Fruit fly (Drosophila melanogaster): ENCODE data around the gene Esp.
A peak's percentile ranks its signal among the peaks of the same experiment; 100 is the strongest.

The Esp gene

dm6 chr3R:24816993-24817854, 24.5 kb upstream of the Esp start, which contains the start of the genes CG5808 and Saf-B (continued):
- TF ChIP-seq CG11560 (tag; IDR thresholded peaks at IDR 0.05) (peak; percentile 92), sr (GFP tag; IDR thresholded peaks at IDR 0.05) (no peak), wor (GFP tag; IDR thresholded peaks at IDR 0.05) (no peak), CG4404 (GFP tag; IDR thresholded peaks at IDR 0.05) (peak; percentile 48; the same call in 1 of the 2 replicates), fu2 (GFP tag; optimal IDR thresholded peaks at IDR 0.05) (no peak), crp (GFP tag; optimal IDR thresholded peaks at IDR 0.05) (peak in 1 of 2 experiments; percentile 37), CG3726 (GFP tag; IDR thresholded peaks at IDR 0.05) (no peak), CG17612 (GFP tag; IDR thresholded peaks at IDR 0.05) (no peak), lola (GFP tag; optimal IDR thresholded peaks at IDR 0.05) (peak in 1 of 3 experiments; percentile 60), CG8089 (GFP tag; optimal IDR thresholded peaks at IDR 0.05) (no peak), CG7839 (tag; optimal IDR thresholded peaks at IDR 0.05) (no peak), Vsx1 (GFP tag; optimal IDR thresholded peaks at IDR 0.05) (no peak), Opbp (GFP tag; IDR thresholded peaks at IDR 0.05; ENCODE audit: partially characterized antibody) (peak; percentile 80), slou (GFP tag; optimal IDR thresholded peaks at IDR 0.05) (no peak), Meics (GFP tag; optimal IDR thresholded peaks at IDR 0.05) (no peak), Chrac-16 (GFP tag; optimal IDR thresholded peaks at IDR 0.05) (peak; percentile 4), pros (GFP tag; optimal IDR thresholded peaks at IDR 0.05) (no peak), CG15479 (GFP tag; optimal IDR thresholded peaks at IDR 0.05) (no peak), gro (GFP tag; optimal IDR thresholded peaks at IDR 0.05) (no peak), klu (GFP tag; IDR thresholded peaks at IDR 0.05) (no peak; the same call in 1 of the 2 replicates), Dp (GFP tag; optimal IDR thresholded peaks at IDR 0.05) (peak; percentile 18), Dip2 (GFP tag; IDR thresholded peaks at IDR 0.05) (no peak), nerfin-1 (tag; optimal IDR thresholded peaks at IDR 0.05) (peak; percentile 49), CG1832 (GFP tag; optimal IDR thresholded peaks at IDR 0.05) (no peak), CG2129 (GFP tag; IDR thresholded peaks at IDR 0.05; ENCODE audit: partially characterized antibody) (peak; percentile 60), CG8290 (GFP tag; optimal IDR thresholded peaks at IDR 0.05) (peak; percentile 96), CG8290 (tag; optimal IDR thresholded peaks at IDR 0.05) (peak in 1 of 2 experiments; percentile 98), Spps (tag; optimal IDR thresholded peaks at IDR 0.05) (peak; percentile 8), CkIIα-i1 (GFP tag; IDR thresholded peaks at IDR 0.05) (peak; percentile 72), dati (GFP tag; IDR thresholded peaks at IDR 0.05) (no peak)

- no peak for TF ChIP-seq Gsc (GFP tag; IDR thresholded peaks at IDR 0.05)
- no peak for TF ChIP-seq Xrp1 (GFP tag; IDR thresholded peaks at IDR 0.05)
- TF ChIP-seq sens (GFP tag) = no peak
- TF ChIP-seq gt (GFP tag; IDR thresholded peaks at IDR 0.05) = no peak
- TF ChIP-seq CG1024 (GFP tag; IDR thresholded peaks at IDR 0.05) = no peak
- TF ChIP-seq CG34422 (GFP tag; IDR thresholded peaks at IDR 0.05) = no peak
- TF ChIP-seq Mrtf (GFP tag; IDR thresholded peaks at IDR 0.05) = no peak
- TF ChIP-seq gcm (GFP tag; optimal IDR thresholded peaks at IDR 0.05) = no peak
- TF ChIP-seq pros (GFP tag; optimal IDR thresholded peaks at IDR 0.05) = no peak
- no peak for TF ChIP-seq gsb-n (tag; optimal IDR thresholded peaks at IDR 0.05)
- no peak for TF ChIP-seq CG11504 (tag; optimal IDR thresholded peaks at IDR 0.05)
- no peak for TF ChIP-seq CG2120 (GFP tag; optimal IDR thresholded peaks at IDR 0.05)
- no peak for TF ChIP-seq Xbp1 (GFP tag; optimal IDR thresholded peaks at IDR 0.05)
- no peak for TF ChIP-seq fd64A (GFP tag; optimal IDR thresholded peaks at IDR 0.05)
- no peak for TF ChIP-seq slou (GFP tag; optimal IDR thresholded peaks at IDR 0.05)
- TF ChIP-seq CG10462 (GFP tag; optimal IDR thresholded peaks at IDR 0.05) = no peak
- no peak for TF ChIP-seq Lpt (GFP tag; optimal IDR thresholded peaks at IDR 0.05)
Measured at dm6 chr3R:24823061-24823460, 18.7 kb upstream of the Esp start.
